Fruit fly (Drosophila melanogaster): ENCODE results near the gene CG3071.

The CG3071 gene

DNA sequence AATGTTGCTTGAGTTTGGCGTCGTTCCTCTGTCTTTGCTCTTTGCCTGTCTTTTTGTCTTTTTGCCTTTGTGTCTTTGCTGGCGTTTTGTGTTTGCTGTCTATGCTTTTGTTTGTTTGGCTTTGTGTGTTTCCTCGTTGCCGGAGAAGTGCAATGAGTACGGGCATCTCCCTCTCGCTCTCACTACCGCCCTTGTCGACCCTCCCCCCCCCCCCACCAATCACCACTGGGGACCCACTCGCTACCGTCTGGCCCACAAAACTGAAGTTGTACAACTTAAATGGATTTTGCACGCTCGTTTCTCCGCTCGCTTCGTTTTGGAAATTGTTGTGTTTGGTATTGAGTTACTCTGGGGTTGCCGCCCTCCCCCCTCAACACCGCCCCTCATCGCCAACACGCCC is 44.1 kb downstream of the CG3071 start:
- TF ChIP-seq brk (GFP tag; optimal IDR thresholded peaks at IDR 0.05): no peak
- TF ChIP-seq jim (GFP tag; optimal IDR thresholded peaks at IDR 0.05): no peak
- TF ChIP-seq br (GFP tag; optimal IDR thresholded peaks at IDR 0.05): no peak
- no peak for TF ChIP-seq lola (GFP tag; optimal IDR thresholded peaks at IDR 0.05)
- no peak for TF ChIP-seq Vsx2 (GFP tag; optimal IDR thresholded peaks at IDR 0.05; ENCODE audit: partially characterized antibody)
- no peak for TF ChIP-seq CrebA (GFP tag; optimal IDR thresholded peaks at IDR 0.05; ENCODE audit: borderline replicate concordance)
- TF ChIP-seq CG32264 (GFP tag; optimal IDR thresholded peaks at IDR 0.05): no peak

DNA sequence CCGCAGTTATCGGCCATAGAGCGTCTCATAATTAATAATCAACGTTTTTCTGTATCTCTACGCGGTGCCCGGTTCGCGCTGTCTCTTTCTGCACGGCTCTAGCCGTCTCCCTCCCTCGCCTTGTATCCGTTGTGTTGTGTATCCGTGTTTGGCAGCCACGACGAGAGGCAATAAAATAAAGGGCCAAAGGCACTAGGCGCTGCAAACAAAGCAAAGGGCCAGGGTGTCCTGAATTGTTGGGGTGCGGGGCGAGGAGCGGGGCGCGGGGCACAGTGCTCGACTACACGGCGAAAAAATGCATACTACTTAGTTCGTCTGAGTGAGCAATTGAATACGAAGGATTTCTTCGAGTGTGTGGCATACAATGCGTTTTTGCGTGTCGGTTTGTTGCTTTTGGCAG is 44.9 kb downstream of the CG3071 start:
- TF ChIP-seq lola (GFP tag; optimal IDR thresholded peaks at IDR 0.05) (no peak), sv (GFP tag; optimal IDR thresholded peaks at IDR 0.05) (no peak), jim (GFP tag; optimal IDR thresholded peaks at IDR 0.05) (no peak), h (GFP tag; optimal IDR thresholded peaks at IDR 0.05) (peak; percentile 21), tai (GFP tag; optimal IDR thresholded peaks at IDR 0.05) (no peak), OdsH (GFP tag; optimal IDR thresholded peaks at IDR 0.05) (no peak), ey (GFP tag; optimal IDR thresholded peaks at IDR 0.05) (no peak), N (GFP tag; optimal IDR thresholded peaks at IDR 0.05) (no peak), foxo (GFP tag; optimal IDR thresholded peaks at IDR 0.05) (peak in 1 of 2 experiments; percentile 17), pan (optimal IDR thresholded peaks at IDR 0.05) (no peak), GATAd (GFP tag; optimal IDR thresholded peaks at IDR 0.05) (no peak), dl (GFP tag; optimal IDR thresholded peaks at IDR 0.05; ENCODE audit: insufficient read depth in 1 of 2, partially characterized antibody in 2 of 2) (no peak), Vsx2 (GFP tag; optimal IDR thresholded peaks at IDR 0.05; ENCODE audit: partially characterized antibody) (no peak), Hnf4 (GFP tag; optimal IDR thresholded peaks at IDR 0.05) (no peak), fru (GFP tag; optimal IDR thresholded peaks at IDR 0.05) (no peak), Hr83 (GFP tag; optimal IDR thresholded peaks at IDR 0.05; ENCODE audit: poor library complexity, severe bottlenecking) (no peak)

DNA sequence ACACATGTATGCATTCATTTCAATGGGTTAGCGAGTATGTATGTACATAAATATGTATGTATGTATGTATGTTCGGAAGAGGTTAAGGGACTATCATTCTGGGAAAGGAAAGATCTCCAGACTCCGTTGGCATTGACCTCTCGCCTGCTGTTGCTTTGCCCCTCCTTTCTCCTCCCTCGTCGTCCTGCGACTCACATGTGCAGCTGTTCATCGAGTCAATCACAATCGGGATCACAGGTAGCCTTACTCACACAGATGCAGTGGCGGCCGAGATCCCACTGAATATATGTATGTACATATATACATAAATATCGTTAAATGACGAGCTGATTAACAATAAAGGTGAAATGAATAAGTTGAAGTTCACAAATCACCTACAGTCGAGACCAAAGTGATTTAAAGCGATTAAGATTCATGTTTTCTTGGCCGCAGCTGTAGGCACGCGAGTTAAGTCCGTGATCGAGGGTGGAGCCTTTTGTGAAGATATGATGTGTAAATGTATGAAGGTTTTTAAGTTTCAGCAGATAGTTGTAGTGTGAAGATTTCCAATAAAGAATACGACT is 45.8 kb downstream of the CG3071 start:
- TF ChIP-seq CG32264 (GFP tag; optimal IDR thresholded peaks at IDR 0.05) (no peak), h (GFP tag; optimal IDR thresholded peaks at IDR 0.05) (peak; percentile 44)
